Worm (Caenorhabditis elegans) whole organism, L4/young adult: Measurements from ENCODE around the gene madf-9.

Source experiments
- W03F9.2 ChIP-seq: fragments of 150-350 bp; optimal IDR thresholded peaks from 2 replicates; lab custom pipeline; 2014; ENCODE audit warnings: missing biosample characterization, missing genetic modification characterization
- dao-5 ChIP-seq: sonication (generic microtip); optimal IDR thresholded peaks from 2 replicates; lab custom pipeline; 2016; ENCODE audit warnings: missing genotype, missing genetic modification characterization, moderate library complexity, missing compliant biosample characterization
- him-1 ChIP-seq: sonication (generic microtip); optimal IDR thresholded peaks from 2 replicates; lab custom pipeline; 2016; ENCODE audit warnings: missing genotype, missing genetic modification reagents, missing genetic modification characterization, missing compliant biosample characterization

Gene madf-9

ce11 chrIV:3686260-3686659, 49.4 kb downstream of the madf-9 start:
- TF ChIP-seq him-1 (tag; lab: Kevin White, UChicago): no peak
- no peak for TF ChIP-seq W03F9.2 (tag; lab: Kevin White, UChicago)
- TF ChIP-seq dao-5 (tag; lab: Kevin White, UChicago): no peak

ce11 chrIV:3686765-3687164, 49.9 kb downstream of the madf-9 start, which contains the start of gene map-1:
Gene map-1, minus strand, starts transcription at chrIV:3686865.
- TF ChIP-seq dao-5 (tag; lab: Kevin White, UChicago) (no peak), W03F9.2 (tag; lab: Kevin White, UChicago) (no peak), him-1 (tag; lab: Kevin White, UChicago) (no peak)

ce11 chrIV:3688050-3688449, 51.2 kb downstream of the madf-9 start:
- TF ChIP-seq dao-5 (tag; lab: Kevin White, UChicago) (no peak), W03F9.2 (tag; lab: Kevin White, UChicago) (no peak), him-1 (tag; lab: Kevin White, UChicago) (no peak)
